Fruit fly (Drosophila melanogaster): ENCODE results near the gene CecA2.
A peak's percentile ranks its signal among the peaks of the same experiment; 100 is the strongest.

CecA2 gene

dm6 chr3R:30235253-30235652 is 23.3 kb downstream of the CecA2 start (continued):
- TF ChIP-seq Mad (GFP tag; optimal IDR thresholded peaks at IDR 0.05) = no peak
- TF ChIP-seq CG18619 (GFP tag; optimal IDR thresholded peaks at IDR 0.05) = no peak
- no peak for TF ChIP-seq CG30431 (GFP tag; optimal IDR thresholded peaks at IDR 0.05)
- no peak for TF ChIP-seq CG4707 (GFP tag; optimal IDR thresholded peaks at IDR 0.05)
- no peak for TF ChIP-seq disco-r (GFP tag; optimal IDR thresholded peaks at IDR 0.05)
- TF ChIP-seq Elba2 (GFP tag; optimal IDR thresholded peaks at IDR 0.05) = no peak
- TF ChIP-seq CG42726 (GFP tag; IDR thresholded peaks at IDR 0.05; ENCODE audit: partially characterized antibody) = no peak
- peak in 1 of 2 experiments; percentile 29 for TF ChIP-seq dpn (GFP tag; optimal IDR thresholded peaks at IDR 0.05)
- no peak for TF ChIP-seq jumu (GFP tag; optimal IDR thresholded peaks at IDR 0.05)
- 0 out of 2 replicates have a peak, but pooled peaks have one; percentile 30 for TF ChIP-seq E2f1 (GFP tag; IDR thresholded peaks at IDR 0.05)
- TF ChIP-seq HLHmδ (GFP tag; optimal IDR thresholded peaks at IDR 0.05) = no peak
- peak; percentile 7 for TF ChIP-seq HmgZ (tag; optimal IDR thresholded peaks at IDR 0.05)
- no peak for TF ChIP-seq ftz-f1 (GFP tag; optimal IDR thresholded peaks at IDR 0.05)
- TF ChIP-seq CG34376 (GFP tag; optimal IDR thresholded peaks at IDR 0.05) = no peak
- no peak for TF ChIP-seq pan (optimal IDR thresholded peaks at IDR 0.05)
- TF ChIP-seq pan (GFP tag; optimal IDR thresholded peaks at IDR 0.05 in 1 of 2, IDR thresholded peaks at IDR 0.05 in 1 of 2) = no peak
- TF ChIP-seq gem (tag; optimal IDR thresholded peaks at IDR 0.05) = peak; percentile 53
- TF ChIP-seq Fer1 (GFP tag; optimal IDR thresholded peaks at IDR 0.05) = peak; percentile 35
- no peak for TF ChIP-seq CG8290 (GFP tag; optimal IDR thresholded peaks at IDR 0.05)
- TF ChIP-seq CG8290 (tag; optimal IDR thresholded peaks at IDR 0.05) = no peak
- TF ChIP-seq CG9437 (GFP tag; optimal IDR thresholded peaks at IDR 0.05) = peak; percentile 2
- no peak for TF ChIP-seq Dp (GFP tag; optimal IDR thresholded peaks at IDR 0.05)
- TF ChIP-seq CG17802 (tag; optimal IDR thresholded peaks at IDR 0.05) = no peak
- peak; percentile 42 for TF ChIP-seq CG14441 (GFP tag; IDR thresholded peaks at IDR 0.05)
- TF ChIP-seq ase (GFP tag; IDR thresholded peaks at IDR 0.05) = no peak
- no peak for TF ChIP-seq Chrac-16 (GFP tag; optimal IDR thresholded peaks at IDR 0.05)
- TF ChIP-seq CG2889 (GFP tag; IDR thresholded peaks at IDR 0.05) = 0 out of 3 replicates have a peak, but pooled peaks have one; percentile 28
- TF ChIP-seq gcm (GFP tag; optimal IDR thresholded peaks at IDR 0.05) = peak; percentile 3
- TF ChIP-seq sna (GFP tag; IDR thresholded peaks at IDR 0.05; ENCODE audit: partially characterized antibody) = no peak
- no peak for TF ChIP-seq fd3F (GFP tag; optimal IDR thresholded peaks at IDR 0.05)
- peak; percentile 37 for TF ChIP-seq CG2120 (GFP tag; optimal IDR thresholded peaks at IDR 0.05)
- TF ChIP-seq CG3838 (GFP tag; optimal IDR thresholded peaks at IDR 0.05) = no peak
- TF ChIP-seq CG2129 (GFP tag; IDR thresholded peaks at IDR 0.05; ENCODE audit: partially characterized antibody) = no peak
- TF ChIP-seq CG15479 (GFP tag; optimal IDR thresholded peaks at IDR 0.05) = no peak
- TF ChIP-seq lilli (GFP tag; optimal IDR thresholded peaks at IDR 0.05) = no peak
- no peak for TF ChIP-seq CG13296 (GFP tag; optimal IDR thresholded peaks at IDR 0.05)
- no peak for TF ChIP-seq CG14050 (GFP tag; IDR thresholded peaks at IDR 0.05)
- no peak for TF ChIP-seq shn (GFP tag; optimal IDR thresholded peaks at IDR 0.05)
- TF ChIP-seq CG1832 (GFP tag; optimal IDR thresholded peaks at IDR 0.05) = no peak
- TF ChIP-seq mld (GFP tag; IDR thresholded peaks at IDR 0.05; ENCODE audit: partially characterized antibody) = no peak
- no peak for TF ChIP-seq Bgb (GFP tag; IDR thresholded peaks at IDR 0.05; ENCODE audit: partially characterized antibody)
- TF ChIP-seq CG4360 (GFP tag; IDR thresholded peaks at IDR 0.05) = no peak
- peak; percentile 18 for TF ChIP-seq CG1529 (GFP tag; optimal IDR thresholded peaks at IDR 0.05)
- no peak for TF ChIP-seq CG12299 (tag; optimal IDR thresholded peaks at IDR 0.05)
- TF ChIP-seq gce (GFP tag; IDR thresholded peaks at IDR 0.05) = no peak
- peak; percentile 11 for TF ChIP-seq az2 (GFP tag; optimal IDR thresholded peaks at IDR 0.05)
- no peak for TF ChIP-seq CG1233 (GFP tag; optimal IDR thresholded peaks at IDR 0.05)
- TF ChIP-seq eyg (GFP tag; optimal IDR thresholded peaks at IDR 0.05) = no peak
- TF ChIP-seq ash1 (GFP tag; optimal IDR thresholded peaks at IDR 0.05) = no peak
- TF ChIP-seq CG11398 (GFP tag; optimal IDR thresholded peaks at IDR 0.05) = no peak
- TF ChIP-seq crc (GFP tag; optimal IDR thresholded peaks at IDR 0.05) = no peak
- no peak for TF ChIP-seq Oaz (GFP tag; IDR thresholded peaks at IDR 0.05)

Data from whole organism, embryonic.